Fruit fly (Drosophila melanogaster): ENCODE results near the gene ranshi.
A peak's percentile ranks its signal among the peaks of the same experiment; 100 is the strongest.

ranshi gene

dm6 chr3R:8694110-8694826 lies 35.2 kb downstream of the ranshi start:
- TF ChIP-seq CG5204 (GFP tag; optimal IDR thresholded peaks at IDR 0.05) (peak; percentile 66), kay (GFP tag; ENCODE audit: borderline replicate concordance) (no peak), toe (GFP tag; optimal IDR thresholded peaks at IDR 0.05) (peak; percentile 68), pad (GFP tag; optimal IDR thresholded peaks at IDR 0.05) (no peak), CG14711 (tag; optimal IDR thresholded peaks at IDR 0.05) (no peak), CG12768 (GFP tag; optimal IDR thresholded peaks at IDR 0.05) (peak; percentile 74), CG7045 (GFP tag; optimal IDR thresholded peaks at IDR 0.05) (peak; percentile 89), tj (GFP tag; optimal IDR thresholded peaks at IDR 0.05) (no peak), Crg-1 (GFP tag; optimal IDR thresholded peaks at IDR 0.05) (no peak), Mnt (GFP tag; optimal IDR thresholded peaks at IDR 0.05) (no peak), Clk (GFP tag; optimal IDR thresholded peaks at IDR 0.05) (no peak), cnc (optimal IDR thresholded peaks at IDR 0.05) (no peak), CG11617 (GFP tag; optimal IDR thresholded peaks at IDR 0.05) (no peak), ovo (GFP tag; optimal IDR thresholded peaks at IDR 0.05) (no peak), CG1620 (GFP tag; optimal IDR thresholded peaks at IDR 0.05) (no peak), Hr96 (GFP tag; optimal IDR thresholded peaks at IDR 0.05) (peak; percentile 54), cic (GFP tag; optimal IDR thresholded peaks at IDR 0.05) (no peak), CG33017 (tag; optimal IDR thresholded peaks at IDR 0.05) (peak; percentile 86), CG7101 (tag; optimal IDR thresholded peaks at IDR 0.05) (no peak), bab1 (GFP tag; optimal IDR thresholded peaks at IDR 0.05) (no peak)

- no peak for TF ChIP-seq CG7101 (tag; optimal IDR thresholded peaks at IDR 0.05)
- no peak for TF ChIP-seq CG5204 (GFP tag; optimal IDR thresholded peaks at IDR 0.05)
- no peak for TF ChIP-seq CG14711 (tag; optimal IDR thresholded peaks at IDR 0.05)
- no peak for TF ChIP-seq CG33017 (tag; optimal IDR thresholded peaks at IDR 0.05)
- TF ChIP-seq kay (GFP tag; ENCODE audit: borderline replicate concordance), result no peak
Measured at dm6 chr3R:8686446-8686845, 43.0 kb downstream of the ranshi start.

- TF ChIP-seq CG33017 (tag; optimal IDR thresholded peaks at IDR 0.05) (no peak), bab1 (GFP tag; optimal IDR thresholded peaks at IDR 0.05) (no peak), CG12768 (GFP tag; optimal IDR thresholded peaks at IDR 0.05) (no peak), Crg-1 (GFP tag; optimal IDR thresholded peaks at IDR 0.05) (no peak), toe (GFP tag; optimal IDR thresholded peaks at IDR 0.05) (no peak), Clk (GFP tag; optimal IDR thresholded peaks at IDR 0.05) (no peak), kay (GFP tag; ENCODE audit: borderline replicate concordance) (no peak), CG7045 (GFP tag; optimal IDR thresholded peaks at IDR 0.05) (no peak), CG11617 (GFP tag; optimal IDR thresholded peaks at IDR 0.05) (no peak), pad (GFP tag; optimal IDR thresholded peaks at IDR 0.05) (no peak), cic (GFP tag; optimal IDR thresholded peaks at IDR 0.05) (no peak), cnc (optimal IDR thresholded peaks at IDR 0.05) (no peak), Mnt (GFP tag; optimal IDR thresholded peaks at IDR 0.05) (no peak), CG7101 (tag; optimal IDR thresholded peaks at IDR 0.05) (no peak), CG5204 (GFP tag; optimal IDR thresholded peaks at IDR 0.05) (no peak), tj (GFP tag; optimal IDR thresholded peaks at IDR 0.05) (no peak)
Measured at dm6 chr3R:8684328-8685177, 44.9 kb downstream of the ranshi start, which contains the start of gene CG44227. TSS of gene CG44227 (minus strand) at chr3R:8685176.

dm6 chr3R:8683280-8683679 lies 46.2 kb downstream of the ranshi start:
- TF ChIP-seq toe (GFP tag; optimal IDR thresholded peaks at IDR 0.05) (no peak), pad (GFP tag; optimal IDR thresholded peaks at IDR 0.05) (no peak), CG11617 (GFP tag; optimal IDR thresholded peaks at IDR 0.05) (no peak), Crg-1 (GFP tag; optimal IDR thresholded peaks at IDR 0.05) (no peak), Hr96 (GFP tag; optimal IDR thresholded peaks at IDR 0.05) (no peak), CG5204 (GFP tag; optimal IDR thresholded peaks at IDR 0.05) (no peak), bab1 (GFP tag; optimal IDR thresholded peaks at IDR 0.05) (no peak), CG7101 (tag; optimal IDR thresholded peaks at IDR 0.05) (no peak), CG1620 (GFP tag; optimal IDR thresholded peaks at IDR 0.05) (no peak), cic (GFP tag; optimal IDR thresholded peaks at IDR 0.05) (no peak), kay (GFP tag; ENCODE audit: borderline replicate concordance) (no peak), Mnt (GFP tag; optimal IDR thresholded peaks at IDR 0.05) (no peak)

- TF ChIP-seq Crg-1 (GFP tag; optimal IDR thresholded peaks at IDR 0.05) (no peak), cic (GFP tag; optimal IDR thresholded peaks at IDR 0.05) (no peak)
Measured at dm6 chr3R:8680611-8681010, 48.9 kb downstream of the ranshi start.

dm6 chr3R:8679934-8680333 lies 49.6 kb downstream of the ranshi start, which contains the start of gene CG33325:
TSS of gene CG33325 (minus strand) at chr3R:8680034.
- TF ChIP-seq Clk (GFP tag; optimal IDR thresholded peaks at IDR 0.05) (no peak), CG7101 (tag; optimal IDR thresholded peaks at IDR 0.05) (no peak), Crg-1 (GFP tag; optimal IDR thresholded peaks at IDR 0.05) (no peak), tj (GFP tag; optimal IDR thresholded peaks at IDR 0.05) (no peak), bab1 (GFP tag; optimal IDR thresholded peaks at IDR 0.05) (no peak), CG12768 (GFP tag; optimal IDR thresholded peaks at IDR 0.05) (no peak), ovo (GFP tag; optimal IDR thresholded peaks at IDR 0.05) (no peak), pad (GFP tag; optimal IDR thresholded peaks at IDR 0.05) (no peak), cnc (optimal IDR thresholded peaks at IDR 0.05) (no peak), CG1620 (GFP tag; optimal IDR thresholded peaks at IDR 0.05) (no peak), CG14711 (tag; optimal IDR thresholded peaks at IDR 0.05) (no peak), cic (GFP tag; optimal IDR thresholded peaks at IDR 0.05) (no peak), Mnt (GFP tag; optimal IDR thresholded peaks at IDR 0.05) (no peak), CG11617 (GFP tag; optimal IDR thresholded peaks at IDR 0.05) (no peak), CG5204 (GFP tag; optimal IDR thresholded peaks at IDR 0.05) (no peak), CG33017 (tag; optimal IDR thresholded peaks at IDR 0.05) (no peak), CG7045 (GFP tag; optimal IDR thresholded peaks at IDR 0.05) (no peak), toe (GFP tag; optimal IDR thresholded peaks at IDR 0.05) (no peak)

Data from whole organism, adult.